Worm (Caenorhabditis elegans): ENCODE data around the gene fbxb-3.

DNA sequence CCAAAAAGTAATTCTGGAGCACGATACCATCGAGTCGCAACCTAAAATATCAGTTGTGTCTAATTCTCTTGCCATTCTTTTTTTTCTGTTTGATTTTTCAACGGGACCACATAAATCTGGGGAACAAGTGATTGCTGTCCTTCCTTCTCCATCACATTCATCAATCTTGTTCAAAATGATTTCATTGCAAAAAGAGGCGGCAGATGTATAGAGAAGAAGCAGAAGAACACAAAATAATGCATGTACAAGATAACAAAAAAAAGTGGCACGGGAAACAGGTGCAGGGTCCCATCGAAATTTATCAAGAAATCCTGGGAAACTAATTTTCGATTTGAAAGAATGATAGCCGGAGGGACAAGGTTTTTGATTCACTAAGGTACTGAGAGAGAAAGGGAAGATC, 39.5 kb upstream of the fbxb-3 start:
- TF ChIP-seq zag-1 (tag; optimal IDR thresholded peaks at IDR 0.05) (no peak), elt-3 (tag; optimal IDR thresholded peaks at IDR 0.05) (no peak), nhr-12 (tag; optimal IDR thresholded peaks at IDR 0.05) (no peak)

Data from whole organism, L3 larva.